Fruit fly (Drosophila melanogaster) whole organism, pupa: ENCODE measurements around the gene Gart.
A peak's percentile ranks its signal among the peaks of the same experiment; 100 is the strongest.

Source experiments
- CG10348 ChIP-seq: fragments of 200-800 bp; sonication (Bioruptor generic); IDR thresholded peaks from 2 replicates; pipeline ENCODE4 v1.3.6; 2022; ENCODE audit warnings: missing biosample characterization, missing genetic modification characterization
- CG12605 ChIP-seq: fragments of 200-800 bp; sonication (Bioruptor generic); IDR thresholded peaks from 2 replicates; pipeline ENCODE4 v1.3.6; 2022; ENCODE audit warnings: missing biosample characterization, missing genetic modification characterization
- CG13204 ChIP-seq: fragments of 200-800 bp; sonication (Bioruptor generic); optimal IDR thresholded peaks from 2 replicates; lab custom pipeline; 2018; ENCODE audit warnings: missing biosample characterization, mild to moderate bottlenecking, missing genetic modification characterization, moderate library complexity
- CG14655 ChIP-seq: fragments of 200-800 bp; sonication (Bioruptor generic); optimal IDR thresholded peaks from 3 replicates; lab custom pipeline; 2017; ENCODE audit warnings: mild to moderate bottlenecking, missing biosample characterization, missing genetic modification reagents, missing genetic modification characterization
- CG15710 ChIP-seq: fragments of 200-800 bp; sonication (Bioruptor generic); optimal IDR thresholded peaks from 2 replicates; lab custom pipeline; 2018; ENCODE audit warnings: missing biosample characterization, mild to moderate bottlenecking, missing genetic modification characterization, moderate library complexity
- CG17806 ChIP-seq: fragments of 200-800 bp; sonication (Bioruptor generic); optimal IDR thresholded peaks from 2 replicates; lab custom pipeline; 2018; ENCODE audit warnings: missing biosample characterization, mild to moderate bottlenecking, missing genetic modification characterization, moderate library complexity
- CG32121 ChIP-seq: fragments of 200-800 bp; sonication (Bioruptor generic); IDR thresholded peaks from 2 replicates; pipeline ENCODE4 v1.3.6; 2022; ENCODE audit warnings: missing biosample characterization, missing genetic modification characterization
- CG34367 ChIP-seq: fragments of 200-800 bp; sonication (Bioruptor generic); optimal IDR thresholded peaks from 2 replicates; lab custom pipeline; 2018; ENCODE audit warnings: missing biosample characterization, mild to moderate bottlenecking, missing genetic modification characterization
- CG4496 ChIP-seq: fragments of 200-800 bp; sonication (Bioruptor generic); IDR thresholded peaks from 3 replicates; pipeline ENCODE4 v1.3.6; 2022; ENCODE audit warnings: missing biosample characterization, missing genetic modification characterization
- CG8159 ChIP-seq: fragments of 200-800 bp; sonication (Bioruptor generic); optimal IDR thresholded peaks from 3 replicates; lab custom pipeline; 2018; ENCODE audit warnings: missing biosample characterization, mild to moderate bottlenecking, missing genetic modification characterization, moderate library complexity
- CG8301 ChIP-seq: fragments of 200-800 bp; sonication (Bioruptor generic); optimal IDR thresholded peaks from 2 replicates; lab custom pipeline; 2018; ENCODE audit warnings: missing biosample characterization, mild to moderate bottlenecking, missing genetic modification characterization
- CG9948 ChIP-seq: fragments of 200-800 bp; sonication (Bioruptor generic); optimal IDR thresholded peaks from 2 replicates; lab custom pipeline; 2018; ENCODE audit warnings: missing biosample characterization, mild to moderate bottlenecking, missing genetic modification characterization, moderate library complexity
- D1 ChIP-seq: fragments of 200-800 bp; sonication (Bioruptor generic); optimal IDR thresholded peaks from 2 replicates; lab custom pipeline; 2018; ENCODE audit warnings: missing biosample characterization, mild to moderate bottlenecking, missing genetic modification characterization, moderate library complexity
- EcR ChIP-seq: fragments of 200-800 bp; sonication (Bioruptor generic); optimal IDR thresholded peaks from 3 replicates; lab custom pipeline; 2019; ENCODE audit warnings: missing biosample characterization, missing genetic modification characterization, mild to moderate bottlenecking, moderate library complexity, missing genetic modification reagents
- Ets98B ChIP-seq: fragments of 200-800 bp; sonication (Bioruptor generic); IDR thresholded peaks from 2 replicates; pipeline ENCODE4 v1.3.6; 2022; ENCODE audit warnings: missing biosample characterization, missing genetic modification characterization
- Pif1A ChIP-seq: fragments of 200-800 bp; sonication (Bioruptor generic); optimal IDR thresholded peaks from 3 replicates; lab custom pipeline; 2016; ENCODE audit warnings: missing biosample characterization, missing genetic modification characterization
- Pif1B ChIP-seq: fragments of 200-800 bp; sonication (Bioruptor generic); optimal IDR thresholded peaks from 3 replicates; lab custom pipeline; 2016; ENCODE audit warnings: missing biosample characterization, missing genetic modification characterization
- Snoo ChIP-seq: fragments of 200-800 bp; sonication (Bioruptor generic); optimal IDR thresholded peaks from 3 replicates; lab custom pipeline; 2017; ENCODE audit warnings: missing biosample characterization, mild to moderate bottlenecking, missing genetic modification characterization, inconsistent platforms
- fd96Ca ChIP-seq: fragments of 200-800 bp; sonication (Bioruptor generic); IDR thresholded peaks from 3 replicates; pipeline ENCODE4 v1.3.6; 2022; ENCODE audit warnings: missing biosample characterization, missing genetic modification characterization
- gl ChIP-seq: fragments of 200-800 bp; sonication (Bioruptor generic); optimal IDR thresholded peaks from 2 replicates; lab custom pipeline; 2018; ENCODE audit warnings: missing biosample characterization, mild to moderate bottlenecking, missing genetic modification characterization
- rn ChIP-seq: fragments of 200-800 bp; sonication (Bioruptor generic); IDR thresholded peaks from 2 replicates; pipeline ENCODE4 v1.3.6; 2022; ENCODE audit warnings: missing biosample characterization, missing genetic modification characterization

Gene Gart

DNA sequence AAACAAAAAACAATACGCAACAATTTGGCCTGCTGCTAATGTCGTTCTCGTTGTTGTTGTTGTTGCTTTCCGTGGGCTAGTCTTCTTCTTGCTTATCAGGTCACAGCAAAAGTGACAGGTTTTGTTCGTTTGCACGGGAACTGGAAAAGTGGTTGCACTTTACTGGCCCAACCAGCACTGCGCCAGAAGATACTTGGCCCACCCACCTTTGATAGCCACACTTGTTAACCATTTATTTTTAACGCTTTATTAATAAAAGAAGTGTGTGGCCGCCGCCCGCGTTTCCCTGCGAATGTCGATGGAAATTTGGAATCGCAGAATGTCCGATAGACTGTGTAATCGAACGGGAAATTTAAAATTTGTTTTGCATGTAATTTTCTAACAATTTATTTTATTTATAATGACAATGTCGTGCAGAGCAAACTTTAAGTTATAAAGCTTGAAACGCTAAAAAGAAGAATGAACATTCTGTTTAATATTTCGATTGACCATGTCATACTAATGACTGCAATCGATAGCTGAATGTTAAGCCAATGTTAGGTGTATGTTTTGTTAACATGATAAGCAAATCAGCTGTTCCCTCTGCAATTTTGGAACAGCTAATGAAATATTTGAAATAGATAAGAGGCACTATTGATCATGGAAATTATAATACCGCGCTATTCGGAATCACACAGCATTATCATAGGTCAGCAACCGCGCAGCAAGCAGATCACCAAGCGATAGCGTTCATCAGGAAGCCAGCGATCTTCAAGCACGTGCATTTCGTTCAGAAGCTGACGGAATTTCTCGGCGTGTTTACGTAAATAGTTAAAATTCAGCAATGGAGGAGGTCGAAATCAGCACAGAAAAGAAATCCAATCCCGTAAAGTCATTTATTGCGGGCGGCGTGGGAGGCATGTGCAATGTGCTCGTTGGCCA, 3.5 kb upstream of the Gart start, which contains the start of the genes CG31908 and MME1:
Gene CG31908 (minus strand): TSS at position 402 of the 921 bp plus-strand sequence.
Gene MME1 (plus strand): TSS at position 539 of the 921 bp plus-strand sequence.
- TF ChIP-seq CG4496 (GFP tag; lab: Robert Waterston, UW) (peak; percentile 42; the same call in 1 of the 3 replicates), Pif1A (GFP tag; lab: Kevin White, UChicago) (peak; percentile 35), EcR (GFP tag; lab: Kevin White, UChicago) (peak; percentile 2), CG9948 (peak; percentile 2), CG12605 (GFP tag; lab: Robert Waterston, UW) (no peak), Pif1B (GFP tag; lab: Kevin White, UChicago) (no peak)
- TF ChIP-seq, all 21 proteins: peak for 4

DNA sequence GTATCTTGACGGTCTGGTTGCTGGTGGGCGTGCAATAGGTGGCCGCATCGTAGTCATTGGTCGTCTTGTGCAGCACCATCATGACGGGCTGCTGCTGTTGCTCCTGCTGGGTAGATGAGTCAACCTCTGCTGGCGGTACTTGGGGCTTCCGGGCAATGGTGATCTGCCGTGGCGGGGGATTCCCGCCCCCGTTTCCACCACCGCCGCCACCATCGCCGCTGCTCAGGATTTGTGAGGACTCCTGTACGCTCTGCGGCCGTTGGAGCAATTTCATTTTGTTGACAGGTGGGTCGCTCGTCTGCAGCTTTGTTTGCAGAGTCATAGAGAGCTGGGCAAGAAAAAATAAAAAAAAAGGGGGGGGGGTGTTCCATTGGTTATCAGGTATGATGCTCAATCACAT, 2.6 kb upstream of the Gart start:
- TF ChIP-seq CG12605 (GFP tag; lab: Robert Waterston, UW) (no peak), Snoo (tag; lab: Kevin White, UChicago) (no peak), CG8301 (tag; lab: Kevin White, UChicago) (no peak), rn (GFP tag; lab: Robert Waterston, UW) (no peak), fd96Ca (GFP tag; lab: Robert Waterston, UW) (no peak), Pif1A (GFP tag; lab: Kevin White, UChicago) (no peak), CG9948 (no peak), CG10348 (no peak), CG8159 (tag; lab: Kevin White, UChicago) (no peak), D1 (tag; lab: Kevin White, UChicago) (no peak), CG4496 (GFP tag; lab: Robert Waterston, UW) (no peak)

DNA sequence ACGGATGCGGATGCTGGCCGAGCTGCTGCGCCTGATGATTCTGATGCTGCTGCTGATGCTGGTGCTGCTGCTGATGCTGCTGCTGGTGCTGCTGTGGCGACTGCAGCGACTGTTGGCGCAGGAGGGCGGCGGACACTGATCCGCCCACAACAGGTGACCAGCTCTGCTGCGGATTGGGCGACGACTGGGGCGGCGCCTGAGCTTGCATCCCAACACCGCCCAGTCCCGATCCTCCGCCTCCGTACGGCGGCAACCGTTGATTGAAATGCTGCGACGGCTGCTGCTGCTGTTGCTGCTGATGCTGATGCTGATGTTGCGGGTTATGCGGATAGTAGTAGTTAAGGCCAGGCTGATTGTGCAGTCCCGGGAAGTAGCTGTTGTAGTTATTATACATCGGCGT, 1.5 kb upstream of the Gart start:
- TF ChIP-seq EcR (GFP tag; lab: Kevin White, UChicago) (no peak), Ets98B (no peak), D1 (tag; lab: Kevin White, UChicago) (no peak), CG14655 (no peak), CG4496 (GFP tag; lab: Robert Waterston, UW) (no peak), CG17806 (tag; lab: Kevin White, UChicago) (no peak), CG8159 (tag; lab: Kevin White, UChicago) (no peak), gl (tag; lab: Kevin White, UChicago) (no peak), CG32121 (GFP tag; lab: Robert Waterston, UW) (no peak), CG10348 (no peak), fd96Ca (GFP tag; lab: Robert Waterston, UW) (no peak), rn (GFP tag; lab: Robert Waterston, UW) (no peak), CG15710 (tag; lab: Kevin White, UChicago) (no peak)

DNA sequence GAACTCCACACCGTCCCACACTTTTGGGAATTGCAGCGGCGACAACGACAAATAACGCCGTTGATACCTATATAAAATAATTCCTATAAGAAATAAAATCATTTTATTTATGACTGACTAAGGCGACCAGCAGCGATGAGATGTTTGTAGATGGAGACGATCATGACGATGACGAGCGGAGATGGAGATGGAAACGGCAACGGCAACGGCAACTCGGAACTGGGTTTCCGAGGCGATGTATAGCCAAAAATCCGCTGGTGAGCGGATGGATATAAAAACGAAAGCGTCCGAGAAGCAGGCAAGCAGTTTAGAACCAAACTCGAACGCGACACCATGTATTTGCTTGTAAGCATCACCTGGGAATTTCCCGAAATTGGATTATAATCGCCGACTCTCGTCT, 2.3 kb downstream of the Gart start, which contains the start of gene Pcp:
Gene Pcp (plus strand): TSS at position 301 of the 400 bp plus-strand sequence.
- TF ChIP-seq CG8301 (tag; lab: Kevin White, UChicago), result no peak
- no peak for TF ChIP-seq CG17806 (tag; lab: Kevin White, UChicago)
- TF ChIP-seq CG34367 (tag; lab: Kevin White, UChicago), result no peak
- no peak for TF ChIP-seq CG12605 (GFP tag; lab: Robert Waterston, UW)
- no peak for TF ChIP-seq EcR (GFP tag; lab: Kevin White, UChicago)
- TF ChIP-seq Pif1B (GFP tag; lab: Kevin White, UChicago), result no peak
- TF ChIP-seq rn (GFP tag; lab: Robert Waterston, UW), result no peak
- TF ChIP-seq CG9948, result no peak
- no peak for TF ChIP-seq fd96Ca (GFP tag; lab: Robert Waterston, UW)
- no peak for TF ChIP-seq CG15710 (tag; lab: Kevin White, UChicago)
- TF ChIP-seq Snoo (tag; lab: Kevin White, UChicago), result no peak

DNA sequence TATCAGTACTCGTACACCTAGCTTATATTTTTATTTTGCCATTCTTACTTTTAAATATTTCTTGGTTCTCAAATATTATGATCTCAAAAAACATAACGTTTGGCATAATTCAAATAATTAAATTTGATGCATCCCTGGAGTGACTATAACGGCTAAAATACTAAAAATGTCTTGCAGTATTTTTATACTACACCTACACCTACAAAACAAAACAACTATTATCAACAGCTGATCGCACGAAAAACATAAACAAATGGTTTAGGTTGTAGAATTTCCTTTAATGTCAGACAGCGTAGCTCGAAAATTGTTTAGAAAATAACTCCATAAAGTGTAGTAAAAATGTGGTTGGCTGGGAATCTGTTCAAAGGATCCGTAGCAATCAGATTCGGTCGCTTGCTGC, 10.5 kb downstream of the Gart start, which contains the start of gene CG43322:
Gene CG43322 (plus strand): TSS at position 240 of the 400 bp plus-strand sequence.
- TF ChIP-seq CG4496 (GFP tag; lab: Robert Waterston, UW) (no peak), D1 (tag; lab: Kevin White, UChicago) (peak; percentile 10)

DNA sequence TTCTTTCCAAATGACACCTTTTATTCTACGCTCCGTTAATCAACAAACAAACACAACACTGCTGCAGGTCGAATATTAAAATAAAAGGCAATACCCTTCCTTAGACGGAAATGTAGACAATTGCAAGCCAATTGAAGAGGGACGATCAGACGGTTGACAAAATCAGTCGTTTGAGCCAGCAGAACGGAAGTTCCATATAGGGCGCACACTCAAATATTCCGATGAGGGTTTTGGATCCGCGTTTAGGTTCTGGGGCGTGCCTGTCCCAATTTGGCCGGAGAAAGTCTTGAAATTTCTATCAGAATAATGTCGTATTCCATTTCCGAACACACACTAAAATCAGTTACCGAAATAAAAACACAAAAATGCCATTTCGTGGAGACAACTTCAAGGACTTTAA, 11.7 kb downstream of the Gart start, which contains the start of gene CG43321:
Gene CG43321 (plus strand): TSS at position 301 of the 400 bp plus-strand sequence.
- TF ChIP-seq CG12605 (GFP tag; lab: Robert Waterston, UW), result no peak
- TF ChIP-seq gl (tag; lab: Kevin White, UChicago), result no peak
- TF ChIP-seq, all 21 proteins: peak for 0

DNA sequence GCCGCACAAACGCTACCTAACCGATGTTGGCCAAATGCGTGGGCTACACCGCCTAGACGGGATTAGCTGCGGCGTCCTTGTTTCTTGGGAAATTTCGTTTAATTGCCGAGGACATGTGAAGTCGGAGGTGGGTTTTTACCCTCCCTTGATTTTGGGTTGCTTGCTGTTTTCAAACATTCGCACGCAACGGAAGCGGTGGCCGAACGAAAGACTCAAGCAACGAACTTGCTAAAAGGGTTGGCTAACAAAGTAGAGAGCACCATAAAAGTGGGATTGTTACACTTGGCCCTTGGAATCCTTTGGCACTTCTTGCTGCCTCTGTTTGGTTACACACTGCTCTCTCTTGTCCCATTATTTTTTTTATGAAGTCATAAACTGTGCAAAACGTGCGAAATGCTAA, 13.2 kb downstream of the Gart start:
- no peak for TF ChIP-seq rn (GFP tag; lab: Robert Waterston, UW)
- TF ChIP-seq CG12605 (GFP tag; lab: Robert Waterston, UW), result no peak
- no peak for TF ChIP-seq EcR (GFP tag; lab: Kevin White, UChicago)
- no peak for TF ChIP-seq CG8301 (tag; lab: Kevin White, UChicago)
- no peak for TF ChIP-seq gl (tag; lab: Kevin White, UChicago)
- no peak for TF ChIP-seq CG32121 (GFP tag; lab: Robert Waterston, UW)
- TF ChIP-seq CG9948, result no peak
- TF ChIP-seq CG13204 (GFP tag; lab: Kevin White, UChicago), result no peak
- no peak for TF ChIP-seq Ets98B
- no peak for TF ChIP-seq fd96Ca (GFP tag; lab: Robert Waterston, UW)
- no peak for TF ChIP-seq Pif1B (GFP tag; lab: Kevin White, UChicago)
- TF ChIP-seq CG4496 (GFP tag; lab: Robert Waterston, UW), result no peak
- TF ChIP-seq CG34367 (tag; lab: Kevin White, UChicago), result no peak
- no peak for TF ChIP-seq Pif1A (GFP tag; lab: Kevin White, UChicago)
- no peak for TF ChIP-seq CG8159 (tag; lab: Kevin White, UChicago)
- TF ChIP-seq CG10348, result no peak
- TF ChIP-seq D1 (tag; lab: Kevin White, UChicago), result no peak
- no peak for TF ChIP-seq Snoo (tag; lab: Kevin White, UChicago)
- no peak for TF ChIP-seq CG17806 (tag; lab: Kevin White, UChicago)
